Fruit fly (Drosophila melanogaster) whole organism, embryonic: ENCODE data around the gene CG6163.

ENCODE experiments used
- Adf1 ChIP-seq: fragments of 200-800 bp; sonication (Bioruptor generic); IDR thresholded peaks from 2 replicates; pipeline ENCODE4 v1.3.6; 2022; ENCODE audit warnings: missing biosample characterization, missing genetic modification characterization
- CG11723 ChIP-seq: fragments of 200-800 bp; sonication (Bioruptor generic); optimal IDR thresholded peaks from 2 replicates; lab custom pipeline; 2017; ENCODE audit warnings: missing biosample characterization, mild to moderate bottlenecking, missing genetic modification characterization
- CG14710 ChIP-seq: fragments of 200-800 bp; sonication (Bioruptor generic); optimal IDR thresholded peaks from 3 replicates; lab custom pipeline; 2019; ENCODE audit warnings: missing biosample characterization, mild to moderate bottlenecking, missing genetic modification characterization, moderate library complexity
- CG15269 ChIP-seq: fragments of 200-800 bp; sonication (Bioruptor generic); optimal IDR thresholded peaks from 2 replicates; lab custom pipeline; 2018; ENCODE audit warnings: missing biosample characterization, mild to moderate bottlenecking, missing genetic modification characterization, moderate library complexity
- CG16779 ChIP-seq: fragments of 200-800 bp; sonication (Bioruptor generic); IDR thresholded peaks from 2 replicates; pipeline ENCODE4 v1.3.6; 2022; ENCODE audit warnings: missing biosample characterization, missing genetic modification characterization
- CG16813 ChIP-seq: fragments of 200-800 bp; sonication (Bioruptor generic); IDR thresholded peaks from 3 replicates; pipeline ENCODE4 v1.3.6; 2022; ENCODE audit warnings: missing biosample characterization, missing genetic modification characterization; ENCODE audit not compliant: partially characterized antibody
- CG17802 ChIP-seq: fragments of 200-800 bp; sonication (Bioruptor generic); optimal IDR thresholded peaks from 2 replicates; lab custom pipeline; 2018; ENCODE audit warnings: missing biosample characterization, mild to moderate bottlenecking, missing genetic modification characterization, moderate library complexity
- CG18476 ChIP-seq: fragments of 200-800 bp; sonication (Bioruptor generic); optimal IDR thresholded peaks from 2 replicates; lab custom pipeline; 2016; ENCODE audit warnings: missing biosample characterization, mild to moderate bottlenecking, missing genetic modification characterization
- CG18599 ChIP-seq: fragments of 200-800 bp; sonication (Bioruptor generic); optimal IDR thresholded peaks from 3 replicates; lab custom pipeline; 2017; ENCODE audit warnings: missing biosample characterization, missing genetic modification characterization, mild to moderate bottlenecking, moderate library complexity, missing genetic modification reagents
- CG18619 ChIP-seq: fragments of 200-800 bp; sonication (Bioruptor generic); optimal IDR thresholded peaks from 3 replicates; lab custom pipeline; 2017; ENCODE audit warnings: missing biosample characterization, mild to moderate bottlenecking, missing genetic modification characterization
- CG2875 ChIP-seq: fragments of 200-800 bp; sonication (Bioruptor generic); optimal IDR thresholded peaks from 2 replicates; lab custom pipeline; 2017; ENCODE audit warnings: missing biosample characterization, mild to moderate bottlenecking, missing genetic modification characterization, missing genetic modification reagents
- CG3407 ChIP-seq: fragments of 200-800 bp; sonication (Bioruptor generic); optimal IDR thresholded peaks from 2 replicates; lab custom pipeline; 2018; ENCODE audit warnings: missing biosample characterization, mild to moderate bottlenecking, missing genetic modification characterization
- CG4404 ChIP-seq: fragments of 200-800 bp; sonication (Bioruptor generic); IDR thresholded peaks from 2 replicates; pipeline ENCODE4 v1.3.6; 2022; ENCODE audit warnings: missing biosample characterization, missing genetic modification characterization
- CG4707 ChIP-seq: fragments of 200-800 bp; sonication (Bioruptor generic); optimal IDR thresholded peaks from 2 replicates; lab custom pipeline; 2018; ENCODE audit warnings: missing biosample characterization, mild to moderate bottlenecking, missing genetic modification characterization, moderate library complexity
- CG4730 ChIP-seq: fragments of 200-800 bp; sonication (Bioruptor generic); IDR thresholded peaks from 2 replicates; pipeline ENCODE4 v1.3.6; 2022; ENCODE audit warnings: missing biosample characterization, missing genetic modification characterization
- CG6813 ChIP-seq: fragments of 200-800 bp; sonication (Bioruptor generic); optimal IDR thresholded peaks from 2 replicates; lab custom pipeline; 2017; ENCODE audit warnings: missing biosample characterization, missing genetic modification characterization, mild to moderate bottlenecking, moderate library complexity, missing genetic modification reagents
- CG7963 ChIP-seq: fragments of 200-800 bp; sonication (Bioruptor generic); IDR thresholded peaks from 3 replicates; pipeline ENCODE4 v1.3.6; 2022; ENCODE audit warnings: missing biosample characterization, missing genetic modification characterization; ENCODE audit not compliant: partially characterized antibody
- CG9727 ChIP-seq: fragments of 200-800 bp; sonication (Bioruptor generic); optimal IDR thresholded peaks from 3 replicates; lab custom pipeline; 2017; ENCODE audit warnings: missing biosample characterization, mild to moderate bottlenecking, missing genetic modification characterization
- CG9797 ChIP-seq: fragments of 200-800 bp; sonication (Bioruptor generic); optimal IDR thresholded peaks from 3 replicates; lab custom pipeline; 2018; ENCODE audit warnings: missing biosample characterization, mild to moderate bottlenecking, missing genetic modification characterization
- CG9817 ChIP-seq: fragments of 200-800 bp; sonication (Bioruptor generic); optimal IDR thresholded peaks from 2 replicates; lab custom pipeline; 2018; ENCODE audit warnings: missing biosample characterization, mild to moderate bottlenecking, missing genetic modification characterization, moderate library complexity
- CoRest ChIP-seq: fragments of 200-800 bp; sonication (Bioruptor generic); optimal IDR thresholded peaks from 3 replicates; lab custom pipeline; 2018; ENCODE audit warnings: missing biosample characterization, mild to moderate bottlenecking, missing genetic modification characterization, moderate library complexity
- Deaf1 ChIP-seq: fragments of 200-800 bp; optimal IDR thresholded peaks from 3 replicates; lab custom pipeline; 2019; ENCODE audit warnings: missing biosample characterization, mild to moderate bottlenecking, missing genetic modification characterization, moderate library complexity
- Dip2 ChIP-seq: fragments of 200-800 bp; sonication (Bioruptor generic); IDR thresholded peaks from 2 replicates; pipeline ENCODE4 v1.3.6; 2022; ENCODE audit warnings: missing biosample characterization, missing genetic modification characterization
- Doc2 ChIP-seq: fragments of 200-800 bp; sonication (Bioruptor generic); IDR thresholded peaks from 2 replicates; pipeline ENCODE4 v1.3.6; 2022; ENCODE audit warnings: missing biosample characterization, missing genetic modification characterization
- HLHmδ ChIP-seq: fragments of 200-800 bp; sonication (Bioruptor generic); optimal IDR thresholded peaks from 2 replicates; lab custom pipeline; 2018; ENCODE audit warnings: missing biosample characterization, mild to moderate bottlenecking, missing genetic modification characterization, moderate library complexity
- Hr78 ChIP-seq, 2 experiments: fragments of 200-800 bp in 1 of 2; fragments of >200 bp in 1 of 2; sonication (Bioruptor generic) in 1 of 2; optimal IDR thresholded peaks; 2 replicates each; lab custom pipeline; 2017 to 2019; ENCODE audit warnings: missing biosample characterization in 2 of 2, missing genetic modification characterization in 2 of 2, mild to moderate bottlenecking in 1 of 2, moderate library complexity in 1 of 2
- MTF-1 ChIP-seq: fragments of 200-800 bp; sonication (Bioruptor generic); optimal IDR thresholded peaks from 2 replicates; lab custom pipeline; 2018; ENCODE audit warnings: missing biosample characterization, mild to moderate bottlenecking, missing genetic modification characterization, borderline replicate concordance
- Sox102F ChIP-seq: fragments of 200-800 bp; sonication (Bioruptor generic); optimal IDR thresholded peaks from 2 replicates; lab custom pipeline; 2018; ENCODE audit warnings: missing biosample characterization, mild to moderate bottlenecking, missing genetic modification characterization, moderate library complexity
- Vsx1 ChIP-seq: fragments of 200-800 bp; sonication (Bioruptor generic); optimal IDR thresholded peaks from 2 replicates; lab custom pipeline; 2017; ENCODE audit warnings: missing biosample characterization, mild to moderate bottlenecking, missing genetic modification characterization, missing genetic modification reagents
- al ChIP-seq: fragments of 200-800 bp; sonication (Bioruptor generic); IDR thresholded peaks from 2 replicates; pipeline ENCODE4 v1.3.6; 2022; ENCODE audit warnings: missing biosample characterization, missing genetic modification characterization
- ara ChIP-seq: fragments of 200-800 bp; sonication (Bioruptor generic); IDR thresholded peaks from 2 replicates; pipeline ENCODE4 v1.3.6; 2022; ENCODE audit warnings: missing biosample characterization, missing genetic modification characterization
- bab2 ChIP-seq: fragments of 200-800 bp; sonication (Bioruptor generic); optimal IDR thresholded peaks from 2 replicates; lab custom pipeline; 2016; ENCODE audit warnings: missing biosample characterization, missing genetic modification characterization
- cas ChIP-seq: fragments of 200-800 bp; sonication (Bioruptor generic); IDR thresholded peaks from 2 replicates; pipeline ENCODE4 v1.3.6; 2022; ENCODE audit warnings: missing biosample characterization, missing genetic modification characterization
- chinmo ChIP-seq: fragments of 200-800 bp; sonication (Bioruptor generic); IDR thresholded peaks from 4 replicates; pipeline ENCODE4 v1.3.6; 2022; ENCODE audit warnings: missing biosample characterization, missing genetic modification characterization; ENCODE audit not compliant: partially characterized antibody
- esg ChIP-seq: fragments of 200-800 bp; sonication (Bioruptor generic); conservative IDR thresholded peaks from 2 replicates; pipeline ENCODE4 v1.3.6; 2022; ENCODE audit warnings: missing biosample characterization, missing genetic modification characterization
- eyg ChIP-seq: fragments of 200-800 bp; sonication (Bioruptor generic); optimal IDR thresholded peaks from 3 replicates; lab custom pipeline; 2016; ENCODE audit warnings: missing biosample characterization, missing genetic modification characterization
- fd102C ChIP-seq: fragments of 200-800 bp; sonication (Bioruptor generic); optimal IDR thresholded peaks from 2 replicates; lab custom pipeline; 2018; ENCODE audit warnings: missing biosample characterization, mild to moderate bottlenecking, missing genetic modification characterization, moderate library complexity
- gt ChIP-seq: fragments of 200-800 bp; sonication (Bioruptor generic); IDR thresholded peaks from 2 replicates; pipeline ENCODE4 v1.3.6; 2022; ENCODE audit warnings: missing biosample characterization, missing genetic modification characterization
- jing ChIP-seq: fragments of 200-800 bp; sonication (Bioruptor generic); optimal IDR thresholded peaks from 2 replicates; lab custom pipeline; 2018; ENCODE audit warnings: missing biosample characterization, mild to moderate bottlenecking, missing genetic modification characterization
- ken ChIP-seq: fragments of 200-800 bp; sonication (Bioruptor generic); IDR thresholded peaks from 3 replicates; pipeline ENCODE4 v1.3.6; 2022; ENCODE audit warnings: missing biosample characterization, missing genetic modification characterization
- pb ChIP-seq: fragments of 200-800 bp; sonication (Bioruptor generic); optimal IDR thresholded peaks from 3 replicates; lab custom pipeline; 2016; ENCODE audit warnings: missing biosample characterization, missing genetic modification characterization
- peb ChIP-seq: fragments of 200-800 bp; sonication (Bioruptor generic); IDR thresholded peaks from 2 replicates; pipeline ENCODE4 v1.3.6; 2022; ENCODE audit warnings: missing biosample characterization, missing genetic modification characterization
- phol ChIP-seq: fragments of 200-800 bp; sonication (Bioruptor generic); optimal IDR thresholded peaks from 3 replicates; lab custom pipeline; 2018; ENCODE audit warnings: missing biosample characterization, mild to moderate bottlenecking, missing genetic modification characterization, moderate library complexity
- pzg ChIP-seq: fragments of 200-800 bp; sonication (Bioruptor generic); optimal IDR thresholded peaks from 3 replicates; lab custom pipeline; 2018; ENCODE audit warnings: missing biosample characterization, mild to moderate bottlenecking, missing genetic modification characterization, moderate library complexity
- sisA ChIP-seq: fragments of 200-800 bp; sonication (Bioruptor generic); IDR thresholded peaks from 2 replicates; pipeline ENCODE4 v1.3.6; 2022; ENCODE audit warnings: missing biosample characterization, missing genetic modification characterization
- slou ChIP-seq: fragments of 200-800 bp; sonication (Bioruptor generic); optimal IDR thresholded peaks from 3 replicates; lab custom pipeline; 2016; ENCODE audit warnings: missing biosample characterization, missing genetic modification characterization
- tgo ChIP-seq: fragments of 200-800 bp; sonication (Bioruptor generic); IDR thresholded peaks from 3 replicates; pipeline ENCODE4 v1.3.6; 2022; ENCODE audit warnings: missing biosample characterization, missing genetic modification characterization
- trh ChIP-seq: fragments of 200-800 bp; sonication (Bioruptor generic); optimal IDR thresholded peaks from 2 replicates; lab custom pipeline; 2016; ENCODE audit warnings: missing biosample characterization, missing genetic modification characterization
- tup ChIP-seq: fragments of 200-800 bp; sonication (Bioruptor generic); optimal IDR thresholded peaks from 2 replicates; lab custom pipeline; 2016; ENCODE audit warnings: missing biosample characterization, mild to moderate bottlenecking, missing genetic modification characterization, moderate library complexity
- wor ChIP-seq: fragments of 200-800 bp; sonication (Bioruptor generic); IDR thresholded peaks from 2 replicates; pipeline ENCODE4 v1.3.6; 2022; ENCODE audit warnings: missing biosample characterization, missing genetic modification characterization

CG6163 gene

dm6 chr3L:11329014-11329469 lies 35.6 kb downstream of the CG6163 start (continued):
- TF ChIP-seq CG3407 (GFP tag; lab: Kevin White, UChicago): no peak
- TF ChIP-seq CG16779 (GFP tag; lab: Robert Waterston, UW): no peak
- no peak for TF ChIP-seq Dip2 (GFP tag; lab: Robert Waterston, UW)
- no peak for TF ChIP-seq Doc2 (GFP tag; lab: Robert Waterston, UW)
- no peak for TF ChIP-seq CG11723 (GFP tag; lab: Kevin White, UChicago)
- TF ChIP-seq CG18599 (GFP tag; lab: Kevin White, UChicago): peak; percentile 61
- TF ChIP-seq CG17802 (tag; lab: Kevin White, UChicago): no peak
- no peak for TF ChIP-seq MTF-1
- peak; percentile 62; the same call in 1 of the 4 replicates for TF ChIP-seq chinmo
- no peak for TF ChIP-seq al
- peak; percentile 66 for TF ChIP-seq peb (GFP tag; lab: Robert Waterston, UW)
- no peak for TF ChIP-seq eyg (GFP tag; lab: Kevin White, UChicago)
- no peak for TF ChIP-seq fd102C (GFP tag; lab: Kevin White, UChicago)
- no peak for TF ChIP-seq CG7963 (GFP tag; lab: Robert Waterston, UW)
- TF ChIP-seq Adf1 (GFP tag; lab: Robert Waterston, UW): no peak
- TF ChIP-seq wor (GFP tag; lab: Robert Waterston, UW): no peak; the same call in 1 of the 2 replicates
- TF ChIP-seq Hr78 (GFP tag; optimal IDR thresholded peaks at IDR 0.05; lab: Kevin White, UChicago): peak in 1 of 2 experiments; percentile 45
- TF ChIP-seq pzg (GFP tag; lab: Kevin White, UChicago): no peak
- TF ChIP-seq CG9727: peak; percentile 30
- peak; percentile 52 for TF ChIP-seq CG15269
- TF ChIP-seq ken (GFP tag; lab: Robert Waterston, UW): 0 out of 3 replicates have a peak, but pooled peaks have one; percentile 6
- peak; percentile 34; the same call in 1 of the 2 replicates for TF ChIP-seq CG4404 (GFP tag; lab: Robert Waterston, UW)
- peak; percentile 34 for TF ChIP-seq CG14710 (tag; lab: Kevin White, UChicago)
- TF ChIP-seq trh (GFP tag; lab: Kevin White, UChicago): no peak
- peak; percentile 74 for TF ChIP-seq CoRest (tag; lab: Kevin White, UChicago)
- no peak for TF ChIP-seq CG6813
- TF ChIP-seq esg (GFP tag; lab: Robert Waterston, UW): peak; percentile 64
- TF ChIP-seq cas (GFP tag; lab: Robert Waterston, UW): no peak
- no peak for TF ChIP-seq pb (GFP tag; lab: Kevin White, UChicago)
- peak; percentile 59 for TF ChIP-seq sisA (GFP tag; lab: Robert Waterston, UW)
- peak; percentile 42; the same call in 1 of the 2 replicates for TF ChIP-seq CG4730
- no peak for TF ChIP-seq CG16813 (GFP tag; lab: Robert Waterston, UW)
- peak; percentile 72 for TF ChIP-seq phol (tag; lab: Kevin White, UChicago)
- TF ChIP-seq tup (GFP tag; lab: Kevin White, UChicago): no peak
- TF ChIP-seq CG4707 (GFP tag; lab: Kevin White, UChicago): no peak
- no peak for TF ChIP-seq bab2 (GFP tag; lab: Kevin White, UChicago)
- TF ChIP-seq Deaf1: peak; percentile 20
- peak; percentile 48 for TF ChIP-seq CG18619 (GFP tag; lab: Kevin White, UChicago)
- peak; percentile 58 for TF ChIP-seq Sox102F (GFP tag; lab: Kevin White, UChicago)
- TF ChIP-seq ara: peak; percentile 71; the same call in 1 of the 2 replicates
- no peak for TF ChIP-seq Vsx1 (GFP tag; lab: Kevin White, UChicago)
- peak; percentile 1 for TF ChIP-seq jing
- no peak for TF ChIP-seq HLHmδ
- no peak for TF ChIP-seq CG9797 (GFP tag; lab: Kevin White, UChicago)
- TF ChIP-seq CG9817 (tag; lab: Kevin White, UChicago): no peak
- no peak for TF ChIP-seq CG18476 (GFP tag; lab: Kevin White, UChicago)
- TF ChIP-seq tgo: peak; percentile 72; the same call in 2 of the 3 replicates
- no peak for TF ChIP-seq slou (GFP tag; lab: Kevin White, UChicago)
- TF ChIP-seq CG2875: no peak
- TF ChIP-seq gt (GFP tag; lab: Robert Waterston, UW): no peak
